Worm (Caenorhabditis elegans) whole organism, L4 larva: ENCODE measurements around the gene fbxb-104.
A peak's percentile ranks its signal among the peaks of the same experiment; 100 is the strongest.

ENCODE experiments used
- T20F7.1 ChIP-seq: fragments of 200-800 bp; sonication (Bioruptor generic); optimal IDR thresholded peaks from 2 replicates; lab custom pipeline; 2018; ENCODE audit warnings: mild to moderate bottlenecking, missing genetic modification characterization, missing compliant biosample characterization
- T26A8.4 ChIP-seq: fragments of 200-800 bp; sonication (Bioruptor generic); IDR thresholded peaks from 2 replicates; pipeline ENCODE4 v1.3.6; 2022; ENCODE audit warnings: missing genetic modification characterization, missing compliant biosample characterization
- aha-1 ChIP-seq: fragments of 150-350 bp; peaks from one replicate; lab custom pipeline; 2014; ENCODE audit warnings: missing biosample characterization, missing genetic modification characterization
- aly-2 ChIP-seq: sonication (generic microtip); optimal IDR thresholded peaks from 2 replicates; lab custom pipeline; 2018; ENCODE audit warnings: missing biosample characterization, missing genetic modification characterization
- arid-1 ChIP-seq: fragments of 200-800 bp; sonication (Bioruptor generic); conservative IDR thresholded peaks from 2 replicates; pipeline ENCODE4 v1.3.6; 2022; ENCODE audit warnings: missing genetic modification reagents, missing genetic modification characterization, missing compliant biosample characterization
- ceh-20 ChIP-seq: fragments of 200-800 bp; sonication (Bioruptor generic); IDR thresholded peaks from 2 replicates; pipeline ENCODE4 v1.3.6; 2022; ENCODE audit warnings: missing genetic modification reagents, missing genetic modification characterization, missing compliant biosample characterization
- ceh-44 ChIP-seq: fragments of 200-800 bp; sonication (Bioruptor generic); IDR thresholded peaks from 2 replicates; pipeline ENCODE4 v1.3.6; 2022; ENCODE audit warnings: missing genetic modification reagents, missing genetic modification characterization, missing compliant biosample characterization
- daf-19 ChIP-seq: fragments of 200-800 bp; sonication (Bioruptor generic); conservative IDR thresholded peaks from 2 replicates; pipeline ENCODE4 v1.3.6; 2022; ENCODE audit warnings: missing genetic modification characterization, missing compliant biosample characterization
- dmd-9 ChIP-seq: fragments of 200-800 bp; sonication (Bioruptor generic); IDR thresholded peaks from 2 replicates; pipeline ENCODE4 v1.3.6; 2022; ENCODE audit warnings: missing genetic modification reagents, missing genetic modification characterization, missing compliant biosample characterization
- dpl-1 ChIP-seq: fragments of 150-350 bp; optimal IDR thresholded peaks from 2 replicates; lab custom pipeline; 2014; ENCODE audit warnings: missing biosample characterization, missing genetic modification reagents, missing genetic modification characterization
- dve-1 ChIP-seq: sonication (generic microtip); optimal IDR thresholded peaks from 2 replicates; lab custom pipeline; 2017; ENCODE audit warnings: antibody characterized with exemption, mild to moderate bottlenecking, missing genetic modification characterization, missing compliant biosample characterization; ENCODE audit not compliant: insufficient read depth
- egl-27 ChIP-seq: sonication (generic microtip); optimal IDR thresholded peaks from 3 replicates; lab custom pipeline; 2017; ENCODE audit warnings: missing biosample characterization, missing genetic modification reagents, missing genetic modification characterization
- fkh-10 ChIP-seq: fragments of 150-350 bp; optimal IDR thresholded peaks from 2 replicates; lab custom pipeline; 2014; ENCODE audit warnings: missing biosample characterization, missing genetic modification reagents, missing genetic modification characterization
- fos-1 ChIP-seq: fragments of 150-350 bp; optimal IDR thresholded peaks from 2 replicates; lab custom pipeline; 2014; ENCODE audit warnings: missing biosample characterization, missing genetic modification characterization
- hif-1 ChIP-seq, 2 experiments: sonication (generic microtip); optimal IDR thresholded peaks; 2 replicates each; lab custom pipeline; 2016 to 2017; ENCODE audit warnings: missing compliant biosample characterization in 2 of 2, missing genetic modification characterization in 2 of 2, missing genetic modification reagents in 2 of 2, missing genotype in 2 of 2, mild to moderate bottlenecking in 1 of 2
- hmg-1.1 ChIP-seq: fragments of 200-800 bp; sonication (Bioruptor generic); IDR thresholded peaks from 2 replicates; pipeline ENCODE4 v1.3.6; 2022; ENCODE audit warnings: missing genetic modification reagents, missing genetic modification characterization, missing compliant biosample characterization
- jun-1 ChIP-seq: fragments of 150-350 bp; optimal IDR thresholded peaks from 2 replicates; lab custom pipeline; 2014; ENCODE audit warnings: missing biosample characterization, missing genetic modification reagents, missing genetic modification characterization
- lin-15B ChIP-seq: fragments of 150-350 bp; sonication (generic microtip); optimal IDR thresholded peaks from 3 replicates; lab custom pipeline; 2014; ENCODE audit warnings: missing biosample characterization, missing genetic modification characterization
- lin-29 ChIP-seq: fragments of 200-800 bp; sonication (Bioruptor generic); IDR thresholded peaks from 2 replicates; pipeline ENCODE4 v1.3.6; 2022; ENCODE audit warnings: missing genetic modification reagents, missing genetic modification characterization, missing compliant biosample characterization
- lir-3 ChIP-seq: sonication (generic microtip); optimal IDR thresholded peaks from 2 replicates; lab custom pipeline; 2016; ENCODE audit warnings: mild to moderate bottlenecking, missing genetic modification characterization, missing compliant biosample characterization
- mdl-1 ChIP-seq, 2 experiments: fragments of 150-350 bp in 1 of 2; sonication (generic microtip) in 1 of 2; optimal IDR thresholded peaks; 2 replicates each; lab custom pipeline; 2014 to 2017; ENCODE audit warnings: missing biosample characterization in 2 of 2, missing genetic modification characterization in 2 of 2
- mes-2 ChIP-seq: sonication (generic microtip); optimal IDR thresholded peaks from 2 replicates; lab custom pipeline; 2016; ENCODE audit warnings: missing genotype, mild to moderate bottlenecking, missing genetic modification characterization, missing compliant biosample characterization; ENCODE audit not compliant: poor library complexity, severe bottlenecking
- nhr-102 ChIP-seq: sonication (generic microtip); optimal IDR thresholded peaks from 2 replicates; lab custom pipeline; 2016; ENCODE audit warnings: mild to moderate bottlenecking, missing genetic modification characterization, moderate library complexity, missing compliant biosample characterization
- nhr-111 ChIP-seq: fragments of 200-800 bp; sonication (Bioruptor generic); optimal IDR thresholded peaks from 2 replicates; lab custom pipeline; 2018; ENCODE audit warnings: mild to moderate bottlenecking, missing genetic modification characterization, missing compliant biosample characterization
- nhr-25 ChIP-seq: sonication (generic microtip); optimal IDR thresholded peaks from 2 replicates; lab custom pipeline; 2017; ENCODE audit warnings: missing genetic modification characterization, mild to moderate bottlenecking, missing compliant biosample characterization, antibody characterized with exemption, moderate library complexity, borderline replicate concordance; ENCODE audit not compliant: insufficient read depth
- nhr-28 ChIP-seq: fragments of 150-350 bp; optimal IDR thresholded peaks from 2 replicates; lab custom pipeline; 2014; ENCODE audit warnings: missing biosample characterization, missing genetic modification characterization
- nhr-41 ChIP-seq: fragments of 200-800 bp; sonication (Bioruptor generic); IDR thresholded peaks from 2 replicates; pipeline ENCODE4 v1.3.6; 2022; ENCODE audit warnings: missing genetic modification reagents, missing genetic modification characterization, missing compliant biosample characterization
- nhr-76 ChIP-seq: fragments of 150-350 bp; optimal IDR thresholded peaks from 2 replicates; lab custom pipeline; 2014; ENCODE audit warnings: missing biosample characterization, missing genetic modification characterization
- nhr-77 ChIP-seq: fragments of 150-350 bp; optimal IDR thresholded peaks from 2 replicates; lab custom pipeline; 2014; ENCODE audit warnings: missing biosample characterization, missing genetic modification characterization
- pqm-1 ChIP-seq: sonication (generic microtip); optimal IDR thresholded peaks from 2 replicates; lab custom pipeline; 2017; ENCODE audit warnings: missing biosample characterization, missing genetic modification characterization
- rbr-2 ChIP-seq: sonication (generic microtip); optimal IDR thresholded peaks from 2 replicates; lab custom pipeline; 2016; ENCODE audit warnings: missing genotype, missing genetic modification characterization, missing compliant biosample characterization
- saeg-2 ChIP-seq: fragments of 200-800 bp; sonication (Bioruptor generic); IDR thresholded peaks from 2 replicates; pipeline ENCODE4 v1.3.6; 2022; ENCODE audit warnings: missing genetic modification reagents, missing genetic modification characterization, missing compliant biosample characterization
- sdz-12 ChIP-seq: fragments of 200-800 bp; sonication (Bioruptor generic); optimal IDR thresholded peaks from 2 replicates; lab custom pipeline; 2018; ENCODE audit warnings: mild to moderate bottlenecking, missing genetic modification characterization, missing compliant biosample characterization
- snpc-1.2 ChIP-seq: fragments of 200-800 bp; sonication (Bioruptor generic); IDR thresholded peaks from 2 replicates; pipeline ENCODE4 v1.3.6; 2022; ENCODE audit warnings: missing genetic modification reagents, missing genetic modification characterization, missing compliant biosample characterization
- snpc-4 ChIP-seq: fragments of 150-350 bp; optimal IDR thresholded peaks from 2 replicates; lab custom pipeline; 2014; ENCODE audit warnings: missing biosample characterization, missing genetic modification characterization
- spr-3 ChIP-seq: fragments of 200-800 bp; sonication (Bioruptor generic); optimal IDR thresholded peaks from 2 replicates; lab custom pipeline; 2018; ENCODE audit warnings: mild to moderate bottlenecking, missing genetic modification characterization, missing compliant biosample characterization
- tra-1 ChIP-seq: fragments of 200-800 bp; sonication (Bioruptor generic); IDR thresholded peaks from 2 replicates; pipeline ENCODE4 v1.3.6; 2022; ENCODE audit warnings: missing genetic modification reagents, missing genetic modification characterization, missing compliant biosample characterization
- unc-130 ChIP-seq: sonication (generic microtip); optimal IDR thresholded peaks from 2 replicates; lab custom pipeline; 2016; ENCODE audit warnings: missing genetic modification reagents, missing genetic modification characterization, missing compliant biosample characterization
- unc-62 ChIP-seq, 3 experiments: fragments of 150-350 bp in 1 of 3; sonication (generic microtip); optimal IDR thresholded peaks in 2 of 3; peaks in 1 of 3; 1 replicate in 1 of 3; 2 replicates in 2 of 3; lab custom pipeline; 2014 to 2017; ENCODE audit warnings: missing biosample characterization in 3 of 3, missing genetic modification characterization in 3 of 3, missing genetic modification reagents in 3 of 3, missing genotype in 1 of 3
- zfp-2 ChIP-seq: sonication (generic microtip); optimal IDR thresholded peaks from 2 replicates; lab custom pipeline; 2016; ENCODE audit warnings: mild to moderate bottlenecking, missing genetic modification characterization, missing compliant biosample characterization
- ztf-11 ChIP-seq: fragments of 150-350 bp; optimal IDR thresholded peaks from 2 replicates; lab custom pipeline; 2014; ENCODE audit warnings: missing biosample characterization, missing genetic modification characterization

fbxb-104 gene

ce11 chrII:3520988-3521850 is 44.1 kb upstream of the fbxb-104 start, which contains the start of gene W09G10.9 (continued):
- peak; percentile 91 for TF ChIP-seq arid-1 (GFP tag; lab: Robert Waterston, UW)
- no peak for TF ChIP-seq ztf-11 (tag; lab: Kevin White, UChicago)
- TF ChIP-seq nhr-28 (tag; lab: Kevin White, UChicago): peak; percentile 27
- TF ChIP-seq fos-1 (tag; lab: Kevin White, UChicago): no peak
- peak; percentile 84 for TF ChIP-seq daf-19 (GFP tag; lab: Robert Waterston, UW)
- peak in 1 of 2 experiments; percentile 28 for TF ChIP-seq mdl-1 (tag; optimal IDR thresholded peaks at IDR 0.05; lab: Kevin White, UChicago)
- TF ChIP-seq nhr-111 (GFP tag; lab: Kevin White, UChicago): peak; percentile 36
- peak; percentile 61 for TF ChIP-seq nhr-77 (tag; lab: Kevin White, UChicago)
- TF ChIP-seq unc-130: peak; percentile 32
- TF ChIP-seq egl-27 (tag; lab: Kevin White, UChicago): no peak
- peak; percentile 46 for TF ChIP-seq nhr-102
- TF ChIP-seq nhr-76 (tag; lab: Kevin White, UChicago): no peak
- TF ChIP-seq fkh-10 (GFP tag; lab: Kevin White, UChicago): no peak
- no peak for TF ChIP-seq snpc-4
- 0 out of 2 replicates have a peak, but pooled peaks have one; percentile 53 for TF ChIP-seq saeg-2 (GFP tag; lab: Robert Waterston, UW)
- peak; percentile 9 for TF ChIP-seq spr-3 (GFP tag; lab: Kevin White, UChicago)
- peak; percentile 30 for TF ChIP-seq jun-1
- TF ChIP-seq hmg-1.1 (GFP tag; lab: Robert Waterston, UW): peak; percentile 96
- peak; percentile 81 for TF ChIP-seq ceh-44 (GFP tag; lab: Robert Waterston, UW)
- TF ChIP-seq nhr-25: no peak
- 0 out of 2 replicates have a peak, but pooled peaks have one; percentile 22 for TF ChIP-seq snpc-1.2 (GFP tag; lab: Robert Waterston, UW)
- peak; percentile 85 for TF ChIP-seq mes-2
- TF ChIP-seq tra-1 (GFP tag; lab: Robert Waterston, UW): 0 out of 2 replicates have a peak, but pooled peaks have one; percentile 37
- peak; percentile 88 for TF ChIP-seq dmd-9
- 0 out of 2 replicates have a peak, but pooled peaks have one; percentile 11 for TF ChIP-seq nhr-41 (GFP tag; lab: Robert Waterston, UW)
- peak; percentile 71 for TF ChIP-seq rbr-2 (tag; lab: Kevin White, UChicago)
- no peak for TF ChIP-seq lin-15B (tag; lab: Kevin White, UChicago)
- peak; percentile 28 for TF ChIP-seq dpl-1 (GFP tag; lab: Kevin White, UChicago)
- peak; percentile 25 for TF ChIP-seq dve-1 (tag; lab: Kevin White, UChicago)
- peak in 1 of 2 experiments; percentile 25 for TF ChIP-seq hif-1 (tag; optimal IDR thresholded peaks at IDR 0.05; lab: Kevin White, UChicago)
- TF ChIP-seq T20F7.1 (GFP tag; lab: Kevin White, UChicago): no peak
- peak in 1 of 2 experiments; percentile 66 for TF ChIP-seq unc-62 (GFP tag; optimal IDR thresholded peaks at IDR 0.05 in 1 of 2; lab: Kevin White, UChicago)
- TF ChIP-seq unc-62 (tag; optimal IDR thresholded peaks at IDR 0.05; lab: Kevin White, UChicago): no peak
- TF ChIP-seq zfp-2 (tag; lab: Kevin White, UChicago): peak; percentile 14
- TF ChIP-seq aly-2: no peak
- TF ChIP-seq ceh-20 (GFP tag; lab: Robert Waterston, UW): 0 out of 2 replicates have a peak, but pooled peaks have one; percentile 74
- peak; percentile 87 for TF ChIP-seq T26A8.4 (GFP tag; lab: Robert Waterston, UW)
- no peak for TF ChIP-seq pqm-1
- no peak for TF ChIP-seq lir-3 (tag; lab: Kevin White, UChicago)
- no peak; the same call in 1 of the 2 replicates for TF ChIP-seq lin-29 (GFP tag; lab: Robert Waterston, UW)
- TF ChIP-seq aha-1 (tag; lab: Kevin White, UChicago): peak; percentile 44
- TF ChIP-seq sdz-12: peak; percentile 14
